Worm (Caenorhabditis elegans) whole organism, late embryonic: ENCODE measurements around the gene cct-1.

Experiments
- C38D4.7 ChIP-seq: fragments of 200-800 bp; sonication (Bioruptor generic); optimal IDR thresholded peaks from 2 replicates; lab custom pipeline; 2018; ENCODE audit warnings: mild to moderate bottlenecking, missing genetic modification characterization, moderate library complexity, missing compliant biosample characterization
- K02D7.2 ChIP-seq: sonication (generic microtip); optimal IDR thresholded peaks from 2 replicates; lab custom pipeline; 2017; ENCODE audit warnings: mild to moderate bottlenecking, missing genetic modification characterization, missing compliant biosample characterization
- T23F11.4 ChIP-seq: fragments of 200-800 bp; sonication (Bioruptor generic); optimal IDR thresholded peaks from 2 replicates; lab custom pipeline; 2018; ENCODE audit warnings: mild to moderate bottlenecking, missing genetic modification characterization, missing compliant biosample characterization
- Y22D7AL.16 ChIP-seq: sonication (generic microtip); optimal IDR thresholded peaks from 2 replicates; lab custom pipeline; 2016; ENCODE audit warnings: missing genetic modification characterization, missing compliant biosample characterization
- ahr-1 ChIP-seq: sonication (generic microtip); optimal IDR thresholded peaks from 2 replicates; lab custom pipeline; 2016; ENCODE audit warnings: missing genetic modification characterization, missing compliant biosample characterization
- ceh-14 ChIP-seq: sonication (generic microtip); optimal IDR thresholded peaks from 2 replicates; lab custom pipeline; 2016; ENCODE audit warnings: missing genotype, missing genetic modification characterization, missing compliant biosample characterization
- ceh-2 ChIP-seq: sonication (generic microtip); optimal IDR thresholded peaks from 2 replicates; lab custom pipeline; 2016; ENCODE audit warnings: missing genotype, missing genetic modification characterization, missing compliant biosample characterization
- ceh-24 ChIP-seq: sonication (generic microtip); optimal IDR thresholded peaks from 2 replicates; lab custom pipeline; 2016; ENCODE audit warnings: mild to moderate bottlenecking, missing genetic modification characterization, missing compliant biosample characterization
- ceh-30 ChIP-seq: fragments of 150-350 bp; optimal IDR thresholded peaks from 2 replicates; lab custom pipeline; 2014; ENCODE audit warnings: missing biosample characterization, missing genetic modification characterization
- ceh-48 ChIP-seq: sonication (generic microtip); optimal IDR thresholded peaks from 2 replicates; lab custom pipeline; 2016; ENCODE audit warnings: missing genetic modification characterization, inconsistent platforms, missing compliant biosample characterization
- ceh-9 ChIP-seq: sonication (generic microtip); optimal IDR thresholded peaks from 2 replicates; lab custom pipeline; 2016; ENCODE audit warnings: mild to moderate bottlenecking, missing genetic modification characterization, inconsistent platforms, missing compliant biosample characterization
- che-1 ChIP-seq: sonication (generic microtip); optimal IDR thresholded peaks from 2 replicates; lab custom pipeline; 2016; ENCODE audit warnings: mild to moderate bottlenecking, missing genetic modification characterization, missing compliant biosample characterization
- dmd-4 ChIP-seq: sonication (generic microtip); optimal IDR thresholded peaks from 2 replicates; lab custom pipeline; 2016; ENCODE audit warnings: borderline replicate concordance, missing genetic modification characterization, missing compliant biosample characterization
- dve-1 ChIP-seq: sonication (generic microtip); optimal IDR thresholded peaks from 2 replicates; lab custom pipeline; 2017; ENCODE audit warnings: antibody characterized with exemption, mild to moderate bottlenecking, missing genetic modification characterization, missing compliant biosample characterization
- elt-2 ChIP-seq: sonication (generic microtip); optimal IDR thresholded peaks from 2 replicates; lab custom pipeline; 2016; ENCODE audit warnings: missing genetic modification reagents, missing genetic modification characterization, missing compliant biosample characterization
- ets-4 ChIP-seq: sonication (generic microtip); optimal IDR thresholded peaks from 2 replicates; lab custom pipeline; 2016; ENCODE audit warnings: missing genetic modification characterization, missing compliant biosample characterization
- hlh-13 ChIP-seq: fragments of 200-800 bp; sonication (Bioruptor generic); optimal IDR thresholded peaks from 2 replicates; lab custom pipeline; 2018; ENCODE audit warnings: mild to moderate bottlenecking, missing genetic modification characterization, missing compliant biosample characterization
- hlh-15 ChIP-seq: sonication (generic microtip); optimal IDR thresholded peaks from 2 replicates; lab custom pipeline; 2016; ENCODE audit warnings: missing genetic modification characterization, missing compliant biosample characterization
- hlh-30 ChIP-seq: sonication (generic microtip); optimal IDR thresholded peaks from 2 replicates; lab custom pipeline; 2017; ENCODE audit warnings: antibody characterized with exemption, missing genetic modification characterization, missing compliant biosample characterization; ENCODE audit not compliant: insufficient read depth
- hlh-6 ChIP-seq: sonication (generic microtip); optimal IDR thresholded peaks from 2 replicates; lab custom pipeline; 2016; ENCODE audit warnings: missing genotype, missing genetic modification characterization, missing compliant biosample characterization
- madf-2 ChIP-seq: sonication (generic microtip); optimal IDR thresholded peaks from 2 replicates; lab custom pipeline; 2017; ENCODE audit warnings: missing genetic modification characterization, missing compliant biosample characterization
- mec-3 ChIP-seq: sonication (generic microtip); optimal IDR thresholded peaks from 2 replicates; lab custom pipeline; 2016; ENCODE audit warnings: borderline replicate concordance, missing genetic modification characterization, missing compliant biosample characterization
- nfya-1 ChIP-seq: sonication (generic microtip); optimal IDR thresholded peaks from 2 replicates; lab custom pipeline; 2017; ENCODE audit warnings: missing genetic modification characterization, mild to moderate bottlenecking, missing compliant biosample characterization, antibody characterized with exemption, moderate library complexity
- nhr-11 ChIP-seq: fragments of 150-350 bp; optimal IDR thresholded peaks from 2 replicates; lab custom pipeline; 2014; ENCODE audit warnings: missing biosample characterization, missing genetic modification characterization
- nhr-232 ChIP-seq: sonication (generic microtip); optimal IDR thresholded peaks from 2 replicates; lab custom pipeline; 2016; ENCODE audit warnings: missing genetic modification characterization, missing compliant biosample characterization
- odd-2 ChIP-seq: sonication (generic microtip); optimal IDR thresholded peaks from 2 replicates; lab custom pipeline; 2017; ENCODE audit warnings: antibody characterized with exemption, mild to moderate bottlenecking, missing genetic modification characterization, missing compliant biosample characterization
- pag-3 ChIP-seq: sonication (generic microtip); optimal IDR thresholded peaks from 2 replicates; lab custom pipeline; 2016; ENCODE audit warnings: missing compliant biosample characterization, missing genetic modification characterization, borderline replicate concordance
- pat-9 ChIP-seq: fragments of 200-800 bp; sonication (Bioruptor generic); optimal IDR thresholded peaks from 2 replicates; lab custom pipeline; 2018; ENCODE audit warnings: mild to moderate bottlenecking, missing genetic modification characterization, moderate library complexity, missing compliant biosample characterization
- pax-1 ChIP-seq: fragments of 150-350 bp; optimal IDR thresholded peaks from 2 replicates; lab custom pipeline; 2014; ENCODE audit warnings: missing biosample characterization, missing genetic modification characterization
- pha-2 ChIP-seq: sonication (generic microtip); optimal IDR thresholded peaks from 2 replicates; lab custom pipeline; 2017; ENCODE audit warnings: mild to moderate bottlenecking, missing genetic modification characterization, missing compliant biosample characterization
- pha-4 ChIP-seq: fragments of 150-350 bp; optimal IDR thresholded peaks from 2 replicates; lab custom pipeline; 2018; ENCODE audit warnings: missing biosample characterization, missing genetic modification reagents, missing genetic modification characterization
- pros-1 ChIP-seq: fragments of 150-350 bp; optimal IDR thresholded peaks from 2 replicates; lab custom pipeline; 2014; ENCODE audit warnings: missing biosample characterization, missing genetic modification reagents, missing genetic modification characterization
- ref-2 ChIP-seq: sonication (generic microtip); optimal IDR thresholded peaks from 2 replicates; lab custom pipeline; 2016; ENCODE audit warnings: missing genetic modification characterization, missing compliant biosample characterization
- rnt-1 ChIP-seq: sonication (generic microtip); optimal IDR thresholded peaks from 2 replicates; lab custom pipeline; 2016; ENCODE audit warnings: missing genetic modification characterization, missing compliant biosample characterization
- sdc-2 ChIP-seq: sonication (generic microtip); optimal IDR thresholded peaks from 2 replicates; lab custom pipeline; 2016; ENCODE audit warnings: missing genotype, missing genetic modification characterization, missing compliant biosample characterization
- sox-2 ChIP-seq: fragments of 200-800 bp; sonication (Bioruptor generic); IDR thresholded peaks from 2 replicates; pipeline ENCODE4 v1.3.6; 2022; ENCODE audit warnings: missing genetic modification reagents, missing genetic modification characterization, missing compliant biosample characterization
- tbx-2 ChIP-seq: sonication (generic microtip); optimal IDR thresholded peaks from 2 replicates; lab custom pipeline; 2016; ENCODE audit warnings: missing genetic modification characterization, missing compliant biosample characterization
- tbx-7 ChIP-seq: sonication (generic microtip); optimal IDR thresholded peaks from 2 replicates; lab custom pipeline; 2016; ENCODE audit warnings: missing genotype, missing genetic modification characterization, missing compliant biosample characterization
- ttx-3 ChIP-seq: sonication (generic microtip); optimal IDR thresholded peaks from 2 replicates; lab custom pipeline; 2016; ENCODE audit warnings: missing genetic modification reagents, missing genetic modification characterization, missing compliant biosample characterization
- unc-55 ChIP-seq: sonication (generic microtip); optimal IDR thresholded peaks from 2 replicates; lab custom pipeline; 2017; ENCODE audit warnings: missing biosample characterization, missing genetic modification reagents, missing genetic modification characterization
- ztf-16 ChIP-seq: sonication (generic microtip); optimal IDR thresholded peaks from 2 replicates; lab custom pipeline; 2017; ENCODE audit warnings: missing genetic modification characterization, missing compliant biosample characterization

The cct-1 gene

DNA sequence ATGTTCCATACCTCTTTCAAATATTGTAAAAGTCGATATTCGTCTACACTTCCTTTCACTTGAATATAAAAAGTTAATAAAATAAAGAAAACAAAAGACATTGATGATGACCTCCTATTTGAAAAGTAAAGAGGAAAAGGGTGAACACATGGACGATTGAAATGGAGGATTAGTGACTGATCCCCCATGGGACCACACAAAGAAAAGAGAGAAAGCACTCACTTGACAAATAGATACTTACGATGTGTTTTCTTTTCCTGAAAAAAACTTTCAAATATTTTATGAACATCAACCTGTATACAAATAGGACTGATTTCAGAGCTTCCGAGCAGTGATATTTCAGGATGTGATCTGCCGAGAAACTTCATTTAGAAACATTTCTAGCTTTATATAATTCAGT lies 8.1 kb upstream of the cct-1 start, which contains the start of gene acr-14:
Gene acr-14 (minus strand): TSS at position 101 of the 400 bp plus-strand sequence.
- TF ChIP-seq ceh-9 (no peak), pros-1 (tag; lab: Kevin White, UChicago) (no peak), ttx-3 (tag; lab: Kevin White, UChicago) (no peak), sox-2 (no peak), rnt-1 (tag; lab: Kevin White, UChicago) (no peak), pag-3 (tag; lab: Kevin White, UChicago) (no peak), che-1 (tag; lab: Kevin White, UChicago) (no peak), tbx-7 (no peak), odd-2 (tag; lab: Kevin White, UChicago) (no peak), K02D7.2 (tag; lab: Kevin White, UChicago) (no peak)

DNA sequence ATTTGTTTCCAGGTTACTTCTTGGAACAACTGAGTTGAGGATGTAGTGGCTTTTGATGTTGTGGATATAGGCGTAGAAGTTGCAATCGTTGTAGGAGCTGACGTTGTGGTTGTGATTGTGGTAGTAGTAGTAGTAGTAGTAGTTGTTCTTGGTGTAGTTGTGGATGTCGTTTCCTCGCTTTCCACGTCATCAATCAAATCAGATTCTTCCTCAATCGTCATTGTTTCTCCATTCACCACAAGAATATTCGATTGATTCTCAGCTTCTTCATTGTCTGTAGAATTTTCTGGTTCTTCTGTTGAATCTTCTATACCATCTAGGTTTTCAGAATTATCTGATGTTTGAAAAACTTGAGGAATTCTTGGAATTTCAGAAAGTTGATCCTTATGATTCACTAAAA lies 6.6 kb upstream of the cct-1 start:
- no peak for TF ChIP-seq pha-2

ce11 chrII:8180281-8180680 lies 5.0 kb upstream of the cct-1 start, which contains the start of gene T05C12.4:
T05C12.4 (minus strand) TSS chrII:8180381.
- TF ChIP-seq C38D4.7 (GFP tag; lab: Kevin White, UChicago) = no peak
- no peak for TF ChIP-seq elt-2
- TF ChIP-seq ahr-1 (tag; lab: Kevin White, UChicago) = no peak
- no peak for TF ChIP-seq ceh-30
- TF ChIP-seq hlh-13 (GFP tag; lab: Kevin White, UChicago) = no peak
- TF ChIP-seq odd-2 (tag; lab: Kevin White, UChicago) = no peak
- no peak for TF ChIP-seq ceh-24
- no peak for TF ChIP-seq unc-55
- TF ChIP-seq nhr-232 (tag; lab: Kevin White, UChicago) = no peak
- no peak for TF ChIP-seq dve-1
- no peak for TF ChIP-seq sdc-2 (tag; lab: Kevin White, UChicago)

ce11 chrII:8181437-8181836 lies 3.8 kb upstream of the cct-1 start, which contains the start of gene dylt-3:
dylt-3 (plus strand) TSS chrII:8181737.
- TF ChIP-seq T23F11.4 (GFP tag; lab: Kevin White, UChicago) = no peak
- no peak for TF ChIP-seq hlh-13 (GFP tag; lab: Kevin White, UChicago)
- TF ChIP-seq ceh-14 (tag; lab: Kevin White, UChicago) = no peak
- no peak for TF ChIP-seq hlh-15 (tag; lab: Kevin White, UChicago)
- TF ChIP-seq nfya-1 (tag; lab: Kevin White, UChicago) = no peak
- no peak for TF ChIP-seq ttx-3 (tag; lab: Kevin White, UChicago)
- TF ChIP-seq tbx-2 (tag; lab: Kevin White, UChicago) = no peak
- no peak for TF ChIP-seq elt-2
- TF ChIP-seq rnt-1 (tag; lab: Kevin White, UChicago) = no peak
- TF ChIP-seq ceh-48 (tag; lab: Kevin White, UChicago) = no peak
- TF ChIP-seq ceh-9 = no peak
- no peak for TF ChIP-seq unc-55
- TF ChIP-seq dmd-4 (tag; lab: Kevin White, UChicago) = no peak
- TF ChIP-seq hlh-30 (tag; lab: Kevin White, UChicago) = no peak

DNA sequence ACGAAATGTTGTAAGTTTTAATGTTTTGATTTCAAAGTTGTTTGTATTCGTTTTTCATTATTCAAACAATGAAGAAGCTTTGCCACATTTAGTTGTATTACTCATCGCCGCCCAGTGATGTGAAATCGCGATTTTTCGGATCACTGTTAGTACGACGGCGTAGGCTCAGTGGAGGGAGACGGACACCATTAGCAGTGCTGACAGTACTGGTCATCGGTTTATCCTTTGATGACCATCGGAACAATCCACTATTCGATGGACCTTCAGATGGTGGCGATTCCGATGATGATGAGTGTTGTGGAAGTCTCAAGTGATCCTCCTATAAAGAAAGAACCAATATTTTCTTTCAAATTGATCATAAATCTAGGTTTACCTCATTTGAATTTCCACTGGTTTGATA lies 2.3 kb downstream of the cct-1 start:
- TF ChIP-seq nhr-11 (tag; lab: Kevin White, UChicago) (no peak), Y22D7AL.16 (no peak), mec-3 (no peak), pax-1 (tag; lab: Kevin White, UChicago) (no peak), hlh-15 (tag; lab: Kevin White, UChicago) (no peak), madf-2 (no peak), ceh-2 (tag; lab: Kevin White, UChicago) (no peak), ztf-16 (tag; lab: Kevin White, UChicago) (no peak), hlh-13 (GFP tag; lab: Kevin White, UChicago) (no peak), ref-2 (no peak), pat-9 (tag; lab: Kevin White, UChicago) (no peak), ceh-14 (tag; lab: Kevin White, UChicago) (no peak), pha-4 (tag; lab: Kevin White, UChicago) (no peak), nfya-1 (tag; lab: Kevin White, UChicago) (no peak), hlh-6 (tag; lab: Kevin White, UChicago) (no peak), tbx-2 (tag; lab: Kevin White, UChicago) (no peak), unc-55 (no peak), ets-4 (tag; lab: Kevin White, UChicago) (no peak), tbx-7 (no peak)
